Worm (Caenorhabditis elegans): ENCODE measurements around the gene C17H12.12.

The C17H12.12 gene

ce11 chrIV:6806475-6807063, 10.8 kb downstream of the C17H12.12 start, which contains the start of gene C17H12.10 (continued):
- TF ChIP-seq lin-14 (GFP tag; optimal IDR thresholded peaks at IDR 0.05), result peak; percentile 82
- TF ChIP-seq snpc-4 (tag; optimal IDR thresholded peaks at IDR 0.05), result peak; percentile 32
- peak in 2 of 3 experiments; percentile 40 to 42 for TF ChIP-seq ceh-82 (tag; optimal IDR thresholded peaks at IDR 0.05)
- peak in 1 of 2 experiments; percentile 21 for TF ChIP-seq lin-35 (GFP tag; optimal IDR thresholded peaks at IDR 0.05)
- no peak for TF ChIP-seq ceh-90 (tag; optimal IDR thresholded peaks at IDR 0.05)
- TF ChIP-seq efl-1 (optimal IDR thresholded peaks at IDR 0.05), result peak; percentile 13 to 26
- TF ChIP-seq efl-1 (GFP tag; optimal IDR thresholded peaks at IDR 0.05 in 1 of 2), result no peak

ce11 chrIV:6809756-6810155, 14.0 kb downstream of the C17H12.12 start:
- TF ChIP-seq mep-1 (tag; optimal IDR thresholded peaks at IDR 0.05) (no peak), pqm-1 (tag; optimal IDR thresholded peaks at IDR 0.05) (no peak), mdl-1 (tag; optimal IDR thresholded peaks at IDR 0.05) (no peak), blmp-1 (tag; optimal IDR thresholded peaks at IDR 0.05) (peak; percentile 35), swsn-7 (tag; optimal IDR thresholded peaks at IDR 0.05) (peak; percentile 66), unc-62 (GFP tag; optimal IDR thresholded peaks at IDR 0.05) (no peak), vab-15 (tag; optimal IDR thresholded peaks at IDR 0.05) (no peak), snu-23 (GFP tag; optimal IDR thresholded peaks at IDR 0.05) (peak; percentile 57), pag-3 (tag; optimal IDR thresholded peaks at IDR 0.05; ENCODE audit: borderline replicate concordance, insufficient read depth) (no peak), ztf-4 (tag; optimal IDR thresholded peaks at IDR 0.05) (peak; percentile 35), xbp-1 (tag; optimal IDR thresholded peaks at IDR 0.05) (peak; percentile 31), zag-1 (tag; optimal IDR thresholded peaks at IDR 0.05) (peak; percentile 11), ceh-63 (GFP tag; optimal IDR thresholded peaks at IDR 0.05) (no peak), jun-1 (tag; optimal IDR thresholded peaks at IDR 0.05) (peak; percentile 10), egl-13 (tag; optimal IDR thresholded peaks at IDR 0.05) (peak; percentile 50), ztf-11 (tag; optimal IDR thresholded peaks at IDR 0.05) (no peak), nhr-47 (tag; optimal IDR thresholded peaks at IDR 0.05) (peak; percentile 64), nhr-19 (GFP tag; conservative IDR thresholded peaks at IDR 0.05) (peak; percentile 41), lin-15B (tag; optimal IDR thresholded peaks at IDR 0.05) (peak; percentile 24), ceh-8 (GFP tag; optimal IDR thresholded peaks at IDR 0.05) (peak; percentile 53), tbx-2 (tag; optimal IDR thresholded peaks at IDR 0.05) (peak; percentile 69), lin-35 (GFP tag; optimal IDR thresholded peaks at IDR 0.05) (peak in 1 of 2 experiments; percentile 51), ceh-82 (tag; optimal IDR thresholded peaks at IDR 0.05) (peak; percentile 48 to 71 (median 49)), lsy-2 (tag; optimal IDR thresholded peaks at IDR 0.05) (peak in 1 of 2 experiments; percentile 58), egl-27 (tag; optimal IDR thresholded peaks at IDR 0.05) (peak in 1 of 2 experiments; percentile 32), fkh-10 (GFP tag; optimal IDR thresholded peaks at IDR 0.05) (peak; percentile 84), efl-1 (optimal IDR thresholded peaks at IDR 0.05) (peak; percentile 37 to 42), efl-1 (GFP tag; optimal IDR thresholded peaks at IDR 0.05 in 1 of 2) (peak; percentile 6 to 81), mab-9 (GFP tag; IDR thresholded peaks at IDR 0.05) (peak; percentile 66), hlh-4 (tag; optimal IDR thresholded peaks at IDR 0.05) (no peak), elt-3 (tag; optimal IDR thresholded peaks at IDR 0.05) (no peak), fkh-8 (tag; optimal IDR thresholded peaks at IDR 0.05) (peak; percentile 73), isw-1 (GFP tag; IDR thresholded peaks at IDR 0.05) (peak; percentile 41), alr-1 (tag; optimal IDR thresholded peaks at IDR 0.05; ENCODE audit: borderline replicate concordance) (no peak), unc-86 (tag; optimal IDR thresholded peaks at IDR 0.05) (peak; percentile 84), unc-98 (GFP tag; IDR thresholded peaks at IDR 0.05) (no peak), nhr-71 (tag; optimal IDR thresholded peaks at IDR 0.05) (peak; percentile 72), lin-14 (GFP tag; optimal IDR thresholded peaks at IDR 0.05) (peak; percentile 94)

All from whole organism, L1 larva.